Fruit fly (Drosophila melanogaster): ENCODE results near the gene JhI-21.

dm6 chr2L:12089145-12089544, 33.3 kb upstream of the JhI-21 start:
- no peak for TF ChIP-seq otp (GFP tag; IDR thresholded peaks at IDR 0.05)
- TF ChIP-seq Chrac-16 (GFP tag; optimal IDR thresholded peaks at IDR 0.05) = no peak
- no peak for TF ChIP-seq mam (GFP tag; optimal IDR thresholded peaks at IDR 0.05)
- no peak for TF ChIP-seq kni (GFP tag; optimal IDR thresholded peaks at IDR 0.05)
- TF ChIP-seq gro (GFP tag; optimal IDR thresholded peaks at IDR 0.05) = no peak
- TF ChIP-seq Hr39 (optimal IDR thresholded peaks at IDR 0.05) = no peak
- no peak for TF ChIP-seq pan (optimal IDR thresholded peaks at IDR 0.05)
- TF ChIP-seq pan (GFP tag; optimal IDR thresholded peaks at IDR 0.05 in 1 of 2, IDR thresholded peaks at IDR 0.05 in 1 of 2) = no peak
- no peak for TF ChIP-seq salm (tag; optimal IDR thresholded peaks at IDR 0.05)
- no peak for TF ChIP-seq sqz (GFP tag; optimal IDR thresholded peaks at IDR 0.05)
- TF ChIP-seq tll (GFP tag; optimal IDR thresholded peaks at IDR 0.05) = peak in 1 of 2 experiments; percentile 94
- TF ChIP-seq eve (GFP tag; optimal IDR thresholded peaks at IDR 0.05) = no peak
- no peak for TF ChIP-seq CG34224 (GFP tag; IDR thresholded peaks at IDR 0.05; ENCODE audit: partially characterized antibody)
- TF ChIP-seq ara (GFP tag; IDR thresholded peaks at IDR 0.05) = no peak
- TF ChIP-seq z (GFP tag; IDR thresholded peaks at IDR 0.05) = no peak
